Worm (Caenorhabditis elegans) whole organism, L1 larva: ENCODE results near the gene ZK897.10.

Source experiments
- ceh-8 ChIP-seq: fragments of 200-800 bp; sonication (Bioruptor generic); optimal IDR thresholded peaks from 2 replicates; lab custom pipeline; 2018; ENCODE audit warnings: mild to moderate bottlenecking, missing genetic modification characterization, moderate library complexity, missing compliant biosample characterization
- ces-1 ChIP-seq: fragments of 150-350 bp; optimal IDR thresholded peaks from 2 replicates; lab custom pipeline; 2014; ENCODE audit warnings: missing biosample characterization, missing genetic modification reagents, missing genetic modification characterization
- fkh-8 ChIP-seq: sonication (generic microtip); optimal IDR thresholded peaks from 2 replicates; lab custom pipeline; 2016; ENCODE audit warnings: mild to moderate bottlenecking, missing genetic modification characterization, missing compliant biosample characterization
- mdl-1 ChIP-seq, 2 experiments: fragments of 150-350 bp; optimal IDR thresholded peaks; 2 replicates each; lab custom pipeline; 2014 to 2017; ENCODE audit warnings: missing biosample characterization in 2 of 2, missing genetic modification characterization in 2 of 2, inconsistent platforms in 1 of 2
- nhr-11 ChIP-seq: fragments of 150-350 bp; optimal IDR thresholded peaks from 2 replicates; lab custom pipeline; 2014; ENCODE audit warnings: missing biosample characterization, missing genetic modification characterization
- nhr-71 ChIP-seq: sonication (generic microtip); optimal IDR thresholded peaks from 2 replicates; lab custom pipeline; 2016; ENCODE audit warnings: mild to moderate bottlenecking, missing genetic modification characterization, moderate library complexity, missing compliant biosample characterization
- rnt-1 ChIP-seq: sonication (generic microtip); optimal IDR thresholded peaks from 2 replicates; lab custom pipeline; 2016; ENCODE audit warnings: mild to moderate bottlenecking, missing genetic modification characterization, moderate library complexity, missing compliant biosample characterization
- skn-1 ChIP-seq: fragments of 150-350 bp; optimal IDR thresholded peaks from 2 replicates; lab custom pipeline; 2014; ENCODE audit warnings: missing biosample characterization, missing genetic modification characterization
- unc-30 ChIP-seq: sonication (generic microtip); optimal IDR thresholded peaks from 2 replicates; lab custom pipeline; 2017; ENCODE audit warnings: missing biosample characterization, missing genetic modification characterization
- vab-15 ChIP-seq: sonication (generic microtip); optimal IDR thresholded peaks from 2 replicates; lab custom pipeline; 2017; ENCODE audit warnings: missing genotype, mild to moderate bottlenecking, missing genetic modification characterization, missing compliant biosample characterization

- no peak for TF ChIP-seq ceh-8 (GFP tag; lab: Kevin White, UChicago)
- no peak for TF ChIP-seq skn-1 (tag; lab: Kevin White, UChicago)
- TF ChIP-seq fkh-8 (tag; lab: Kevin White, UChicago): no peak
- TF ChIP-seq nhr-11: no peak
- TF ChIP-seq rnt-1: no peak
- TF ChIP-seq nhr-71 (tag; lab: Kevin White, UChicago): no peak
- TF ChIP-seq mdl-1 (tag; optimal IDR thresholded peaks at IDR 0.05; lab: Kevin White, UChicago): no peak
- TF ChIP-seq ces-1 (GFP tag; lab: Kevin White, UChicago): no peak
- TF ChIP-seq unc-30: no peak
- no peak for TF ChIP-seq vab-15
Measured at ce11 chrIV:12762782-12763181, 2.4 kb upstream of the ZK897.10 start.
